Fruit fly (Drosophila melanogaster) whole organism, larva: ENCODE data around the gene CG16790.

ENCODE experiments used
- noc ChIP-seq: fragments of 200-800 bp; sonication (Bioruptor generic); optimal IDR thresholded peaks from 3 replicates; lab custom pipeline; 2019; ENCODE audit warnings: missing biosample characterization, mild to moderate bottlenecking, missing genetic modification characterization, moderate library complexity

Gene CG16790

DNA sequence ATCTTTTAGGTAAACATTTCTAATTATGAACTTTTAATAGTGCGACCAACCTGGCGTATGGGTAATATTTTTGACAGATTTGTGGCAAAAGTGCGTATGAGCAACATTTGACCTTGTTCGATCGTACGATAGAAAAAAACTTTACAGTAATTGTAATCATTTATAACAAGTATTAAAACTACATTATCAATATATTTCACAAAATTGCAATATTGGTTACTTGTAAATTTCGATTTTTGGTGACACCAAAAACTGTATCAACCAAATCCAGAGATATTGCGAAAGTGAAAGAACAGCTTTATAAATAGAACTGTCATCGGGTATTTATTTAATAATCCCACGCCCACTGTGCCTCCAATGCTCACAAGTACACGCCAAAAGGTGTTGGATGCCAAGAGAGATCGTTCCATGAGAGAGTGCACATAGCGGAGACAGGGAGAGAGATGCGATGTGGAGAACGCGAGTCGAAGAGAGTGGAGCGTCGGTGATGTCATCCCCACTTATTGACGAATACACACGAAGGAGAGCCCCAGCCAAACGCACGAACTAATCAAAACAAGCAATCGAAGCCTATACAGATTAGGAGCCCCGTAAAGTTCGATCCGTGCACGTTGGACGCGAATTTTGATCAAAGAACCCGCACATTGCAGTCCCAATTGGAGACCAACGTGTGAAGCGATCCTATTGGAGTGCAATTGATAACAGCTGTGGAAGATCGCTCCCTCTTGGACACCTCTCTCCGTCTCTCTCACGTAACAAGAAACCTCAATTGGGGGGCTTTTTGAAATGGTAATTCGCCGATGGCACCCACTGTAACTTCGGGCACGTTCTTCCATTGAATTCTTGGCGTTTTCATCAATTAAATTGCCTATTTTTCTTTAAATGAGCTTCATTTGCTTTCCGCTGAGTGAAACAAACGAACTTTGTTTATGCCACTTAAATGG lies 36.6 kb downstream of the CG16790 start:
- peak; percentile 98 for TF ChIP-seq noc (tag; lab: Kevin White, UChicago)

DNA sequence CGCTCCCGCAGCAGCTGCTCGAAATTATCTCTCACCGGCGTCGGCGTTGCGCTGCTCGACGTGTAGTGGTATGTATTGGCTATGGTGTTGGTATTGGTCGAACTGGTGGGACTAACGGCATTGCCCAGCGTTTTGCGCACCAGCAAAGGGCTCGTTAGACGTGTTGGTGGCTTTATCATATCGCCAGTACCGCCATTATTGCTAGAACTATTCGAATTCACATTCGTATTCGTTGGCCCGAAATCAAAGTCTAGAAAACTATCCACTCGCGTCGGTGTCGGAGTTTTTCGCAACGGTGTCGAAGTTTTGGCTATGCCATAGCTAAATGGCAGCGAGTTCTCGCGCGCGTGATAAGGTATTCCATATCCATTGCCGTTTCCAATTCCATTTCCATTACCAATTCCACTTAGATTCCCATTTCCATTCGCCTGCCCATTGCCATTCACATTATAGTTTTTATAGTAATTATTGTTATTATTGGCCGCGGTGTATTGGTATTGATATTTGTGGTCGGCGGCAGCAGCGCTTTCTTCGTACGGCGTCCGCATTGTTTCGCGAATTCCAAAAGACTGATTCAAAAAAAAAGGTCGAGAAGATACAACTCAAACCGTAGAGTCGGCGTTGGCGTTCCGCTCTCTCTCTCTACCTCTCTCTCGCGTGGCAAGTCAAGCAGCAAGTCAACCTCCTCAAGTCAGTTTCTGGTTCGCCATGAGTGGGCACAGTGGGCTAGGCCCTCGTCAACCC lies 37.4 kb downstream of the CG16790 start, which contains the start of gene by:
by (minus strand) TSS at position 575 of the 744 bp plus-strand sequence.
- no peak for TF ChIP-seq noc (tag; lab: Kevin White, UChicago)

DNA sequence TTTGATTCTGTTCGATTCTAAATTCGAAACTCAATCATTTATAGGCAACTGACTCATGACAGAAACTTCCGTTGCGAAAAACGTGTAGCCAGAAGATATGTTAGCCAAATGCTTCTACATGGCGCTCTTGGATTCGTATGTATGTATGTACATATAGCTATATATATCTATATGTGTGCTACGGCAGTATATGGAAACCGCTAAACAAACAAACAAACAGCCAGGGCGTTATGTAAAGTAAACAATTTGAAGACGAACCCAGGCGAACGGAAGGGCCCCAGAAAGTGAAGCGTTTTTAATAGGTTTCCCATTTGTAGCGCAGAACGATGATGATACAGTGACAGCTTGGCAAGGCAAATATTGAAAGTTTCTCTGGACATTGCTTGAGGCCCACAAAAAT lies 40.1 kb downstream of the CG16790 start:
- no peak for TF ChIP-seq noc (tag; lab: Kevin White, UChicago)

DNA sequence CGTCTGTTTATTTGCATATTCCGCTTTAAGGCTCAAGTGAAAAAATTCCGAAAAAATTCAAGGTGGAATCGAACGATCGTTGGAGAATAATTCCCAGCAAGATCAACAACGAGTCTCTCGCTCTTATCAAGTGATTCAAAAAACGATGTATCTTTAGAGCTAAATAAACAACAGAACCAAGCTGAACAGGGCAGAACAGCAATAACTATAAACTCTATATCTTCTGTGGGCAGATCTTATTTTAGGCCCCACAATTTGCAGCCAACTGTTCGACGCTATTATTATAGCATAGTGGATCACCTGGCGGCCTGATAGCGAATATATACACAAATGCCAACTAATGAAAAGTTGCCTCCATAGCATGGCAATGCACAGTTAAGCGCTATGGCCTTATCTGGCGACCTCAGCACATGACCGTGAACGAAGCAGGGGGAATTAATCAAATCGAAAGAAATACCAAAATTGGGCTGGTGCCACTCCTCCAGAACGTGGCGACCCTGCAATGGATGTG lies 40.6 kb downstream of the CG16790 start:
- no peak for TF ChIP-seq noc (tag; lab: Kevin White, UChicago)

DNA sequence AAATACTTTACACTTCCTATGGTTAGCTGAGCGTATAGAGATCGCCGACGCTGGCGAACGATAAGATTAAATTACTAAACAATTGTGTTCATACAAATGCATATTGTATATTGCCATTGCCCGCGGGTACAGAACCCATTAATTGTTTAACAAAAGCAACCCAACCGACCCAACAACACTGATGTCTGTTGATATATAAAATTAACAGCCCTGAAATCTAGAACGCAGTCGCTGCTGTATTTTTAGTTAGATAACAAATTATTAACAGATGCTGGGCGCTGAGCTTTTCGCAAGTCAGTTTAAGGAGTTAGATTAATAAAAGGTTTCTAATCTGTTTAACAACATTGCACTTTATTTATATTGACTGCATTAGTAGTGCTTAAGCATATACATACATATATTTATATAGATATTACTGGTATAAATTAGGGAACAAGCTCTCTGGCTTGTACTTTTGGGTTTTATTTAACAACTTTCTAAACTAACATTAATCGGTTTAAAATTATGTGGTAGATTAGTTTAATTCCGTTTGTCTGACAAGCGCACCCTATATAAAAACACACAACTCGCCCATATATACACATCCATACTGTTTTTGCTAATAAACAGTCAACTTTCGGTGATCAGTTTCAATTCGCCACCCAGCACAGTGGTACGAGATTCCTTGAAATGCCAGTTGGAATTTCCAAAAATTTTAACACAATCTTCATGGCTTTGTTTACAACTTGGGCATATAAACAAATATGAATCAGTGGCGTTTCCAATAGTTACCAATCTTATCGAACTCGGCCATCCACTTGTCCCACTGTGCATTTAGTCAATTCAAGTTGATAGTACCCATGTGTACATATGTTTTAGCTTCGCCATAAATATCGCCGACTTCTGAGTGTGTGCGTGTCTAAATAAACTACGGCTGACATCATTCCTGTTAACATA lies 41.8 kb downstream of the CG16790 start:
- TF ChIP-seq noc (tag; lab: Kevin White, UChicago) = peak; percentile 96
